Worm (Caenorhabditis elegans) whole organism, young adult: ENCODE results near the gene unc-77.

Experiments used
- T26A5.8 ChIP-seq: sonication (generic microtip); optimal IDR thresholded peaks from 2 replicates; lab custom pipeline; 2016; ENCODE audit warnings: missing genetic modification characterization, missing compliant biosample characterization

Gene unc-77

DNA sequence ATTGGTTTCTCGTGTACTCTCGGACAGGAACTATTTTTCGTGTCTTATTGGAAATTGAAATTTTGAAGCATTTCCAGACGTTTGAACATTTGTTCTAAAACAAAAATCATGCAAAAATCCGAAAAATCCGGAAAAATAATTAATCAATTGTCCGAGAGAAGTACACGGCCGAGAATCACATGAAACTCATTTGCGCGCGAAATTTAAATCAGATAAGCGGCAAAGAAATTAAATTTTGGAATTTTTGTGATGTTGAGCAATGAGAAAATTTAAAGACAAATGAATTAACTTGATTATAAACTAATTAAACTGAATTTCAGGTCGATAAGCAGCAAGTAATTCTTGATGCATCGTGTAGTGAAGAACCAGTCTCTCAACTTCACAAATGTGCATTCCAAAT, 75.0 kb downstream of the unc-77 start:
- TF ChIP-seq T26A5.8 (tag; lab: Kevin White, UChicago) = no peak
